Worm (Caenorhabditis elegans): ENCODE results near the gene znf-706.

- TF ChIP-seq blmp-1 (tag; optimal IDR thresholded peaks at IDR 0.05) = peak; percentile 80
- TF ChIP-seq nhr-12 (tag; optimal IDR thresholded peaks at IDR 0.05) = no peak
- TF ChIP-seq drap-1 (GFP tag; optimal IDR thresholded peaks at IDR 0.05) = peak; percentile 10
- no peak for TF ChIP-seq elt-1 (tag; optimal IDR thresholded peaks at IDR 0.05; ENCODE audit: borderline replicate concordance, insufficient read depth)
- no peak for TF ChIP-seq ces-1 (GFP tag; optimal IDR thresholded peaks at IDR 0.05)
- TF ChIP-seq ztf-11 (tag; optimal IDR thresholded peaks at IDR 0.05) = no peak
- TF ChIP-seq pha-4 (tag; optimal IDR thresholded peaks at IDR 0.05) = no peak
- peak; percentile 54 for TF ChIP-seq lsy-2 (tag; optimal IDR thresholded peaks at IDR 0.05)
- TF ChIP-seq mab-5 (tag; optimal IDR thresholded peaks at IDR 0.05) = no peak
- TF ChIP-seq ceh-83 (GFP tag; optimal IDR thresholded peaks at IDR 0.05) = no peak
- TF ChIP-seq nhr-237 (tag; optimal IDR thresholded peaks at IDR 0.05) = peak; percentile 36
- TF ChIP-seq snpc-4 (tag; optimal IDR thresholded peaks at IDR 0.05) = no peak
- TF ChIP-seq sem-2 (GFP tag; optimal IDR thresholded peaks at IDR 0.05) = no peak
Measured at ce11 chrIV:9074244-9074723, 21.7 kb downstream of the znf-706 start, which contains the start of gene mppb-1.
